Fruit fly (Drosophila melanogaster) S2 (cell line): Measurements from ENCODE around the gene CG31835.

Source experiments
- CG8478 ChIP-seq: fragments of >200 bp; optimal IDR thresholded peaks from 2 replicates; lab custom pipeline; 2018
- CTCF ChIP-seq, 2 experiments: fragments of >200 bp; optimal IDR thresholded peaks; 2 replicates each; lab custom pipeline; 2018

- TF ChIP-seq CG8478 (lab: Kevin White, UChicago) (no peak), CTCF (optimal IDR thresholded peaks at IDR 0.05; lab: Kevin White, UChicago) (no peak)
Observed at dm6 chr2L:14713467-14713866, 22.2 kb upstream of the CG31835 start, which contains the start of gene CG34165.
